Worm (Caenorhabditis elegans): ENCODE measurements around the gene T19D2.3.

DNA sequence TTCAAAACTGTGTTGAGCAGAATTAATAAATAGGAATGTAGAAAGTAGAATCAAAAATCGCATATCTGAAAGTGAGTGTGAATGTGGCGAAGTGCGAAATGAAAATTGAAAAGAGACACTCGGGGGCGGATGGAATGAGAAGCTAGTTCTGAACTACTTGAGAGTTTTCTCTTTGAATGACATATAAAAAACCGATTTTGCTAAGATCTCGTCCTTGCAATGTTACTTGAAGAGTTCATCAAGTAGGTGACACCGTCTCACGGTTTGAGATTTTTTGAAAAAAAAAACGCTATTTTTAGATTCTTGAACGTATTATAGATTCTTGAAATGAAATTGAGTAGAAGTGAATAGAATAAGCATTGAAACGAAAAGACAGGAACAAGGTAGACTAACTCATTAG, 27.3 kb downstream of the T19D2.3 start, which contains the start of gene C16B8.2:
- TF ChIP-seq elt-3 (tag; optimal IDR thresholded peaks at IDR 0.05) (no peak), ZK546.5 (tag; optimal IDR thresholded peaks at IDR 0.05) (no peak), nhr-237 (tag; optimal IDR thresholded peaks at IDR 0.05) (no peak), ceh-82 (tag; optimal IDR thresholded peaks at IDR 0.05) (no peak), nhr-77 (tag; optimal IDR thresholded peaks at IDR 0.05) (no peak), fos-1 (tag; optimal IDR thresholded peaks at IDR 0.05) (no peak), nhr-25 (tag; optimal IDR thresholded peaks at IDR 0.05) (no peak)
